Fruit fly (Drosophila melanogaster) whole organism, embryonic: ENCODE data around the gene Elp3.

ENCODE experiments used
- Awh ChIP-seq: fragments of 200-800 bp; sonication (Bioruptor generic); IDR thresholded peaks from 2 replicates; pipeline ENCODE4, ENCODE4 v1.3.6; 2022; ENCODE audit warnings: missing biosample characterization, missing genetic modification characterization
- B-H1 ChIP-seq: fragments of 200-800 bp; sonication (Bioruptor generic); IDR thresholded peaks from 3 replicates; pipeline ENCODE4 v1.3.6; 2022; ENCODE audit warnings: missing biosample characterization, missing genetic modification characterization
- Blimp-1 ChIP-seq: fragments of 200-800 bp; sonication (Bioruptor generic); optimal IDR thresholded peaks from 3 replicates; lab custom pipeline; 2018; ENCODE audit warnings: missing biosample characterization, missing genetic modification characterization, mild to moderate bottlenecking, moderate library complexity, missing genetic modification reagents
- Bteb2 ChIP-seq: fragments of 200-800 bp; sonication (Bioruptor generic); optimal IDR thresholded peaks from 2 replicates; lab custom pipeline; 2016; ENCODE audit warnings: missing biosample characterization, missing genetic modification characterization
- CG10959 ChIP-seq: fragments of 200-800 bp; sonication (Bioruptor generic); IDR thresholded peaks from 2 replicates; pipeline ENCODE4 v1.3.6; 2022; ENCODE audit warnings: missing biosample characterization, missing genetic modification characterization
- CG11247 ChIP-seq: fragments of 200-800 bp; sonication (Bioruptor generic); IDR thresholded peaks from 2 replicates; pipeline ENCODE4 v1.3.6; 2022; ENCODE audit warnings: missing biosample characterization, missing genetic modification characterization
- CG11456 ChIP-seq: fragments of 200-800 bp; sonication (Bioruptor generic); IDR thresholded peaks from 3 replicates; pipeline ENCODE4 v1.3.6; 2022; ENCODE audit warnings: missing biosample characterization, missing genetic modification characterization
- CG12744 ChIP-seq: fragments of 200-800 bp; sonication (Bioruptor generic); optimal IDR thresholded peaks from 2 replicates; lab custom pipeline; 2016; ENCODE audit warnings: missing biosample characterization, missing genetic modification characterization
- CG13123 ChIP-seq: fragments of 200-800 bp; sonication (Bioruptor generic); optimal IDR thresholded peaks from 2 replicates; lab custom pipeline; 2016; ENCODE audit warnings: missing biosample characterization, missing genetic modification characterization
- CG14050 ChIP-seq: fragments of 200-800 bp; sonication (Bioruptor generic); IDR thresholded peaks from 3 replicates; pipeline ENCODE4 v1.3.6; 2022; ENCODE audit warnings: missing biosample characterization, missing genetic modification characterization
- CG15696 ChIP-seq: fragments of 200-800 bp; sonication (Bioruptor generic); optimal IDR thresholded peaks from 2 replicates; lab custom pipeline; 2019; ENCODE audit warnings: missing biosample characterization, mild to moderate bottlenecking, missing genetic modification characterization, moderate library complexity
- CG2199 ChIP-seq: fragments of 200-800 bp; sonication (Bioruptor generic); IDR thresholded peaks from 3 replicates; pipeline ENCODE4 v1.3.6; 2022; ENCODE audit warnings: missing biosample characterization, missing genetic modification characterization
- CG30020 ChIP-seq: fragments of 200-800 bp; optimal IDR thresholded peaks from 2 replicates; lab custom pipeline; 2019; ENCODE audit warnings: missing biosample characterization, mild to moderate bottlenecking, missing genetic modification characterization, moderate library complexity
- CG31441 ChIP-seq: fragments of 200-800 bp; sonication (Bioruptor generic); IDR thresholded peaks from 2 replicates; pipeline ENCODE4 v1.3.6; 2022; ENCODE audit warnings: missing biosample characterization, missing genetic modification characterization
- CG3163 ChIP-seq: fragments of 200-800 bp; sonication (Bioruptor generic); optimal IDR thresholded peaks from 3 replicates; lab custom pipeline; 2016; ENCODE audit warnings: missing biosample characterization, missing genetic modification characterization
- CG33213 ChIP-seq: fragments of 200-800 bp; sonication (Bioruptor generic); optimal IDR thresholded peaks from 3 replicates; lab custom pipeline; 2016; ENCODE audit warnings: missing biosample characterization, missing genetic modification characterization
- CG3407 ChIP-seq: fragments of 200-800 bp; sonication (Bioruptor generic); optimal IDR thresholded peaks from 2 replicates; lab custom pipeline; 2018; ENCODE audit warnings: missing biosample characterization, mild to moderate bottlenecking, missing genetic modification characterization
- CG34422 ChIP-seq: fragments of 200-800 bp; sonication (Bioruptor generic); IDR thresholded peaks from 3 replicates; pipeline ENCODE4 v1.3.6; 2022; ENCODE audit warnings: missing biosample characterization, missing genetic modification characterization
- CG3847 ChIP-seq: fragments of 200-800 bp; sonication (Bioruptor generic); IDR thresholded peaks from 2 replicates; pipeline ENCODE4 v1.3.6; 2022; ENCODE audit warnings: missing biosample characterization, missing genetic modification characterization
- CG4707 ChIP-seq: fragments of 200-800 bp; sonication (Bioruptor generic); optimal IDR thresholded peaks from 2 replicates; lab custom pipeline; 2018; ENCODE audit warnings: missing biosample characterization, mild to moderate bottlenecking, missing genetic modification characterization, moderate library complexity
- CG4820 ChIP-seq: fragments of 200-800 bp; sonication (Bioruptor generic); optimal IDR thresholded peaks from 3 replicates; lab custom pipeline; 2016; ENCODE audit warnings: missing biosample characterization, missing genetic modification characterization
- CG8765 ChIP-seq: fragments of 200-800 bp; sonication (Bioruptor generic); IDR thresholded peaks from 2 replicates; pipeline ENCODE4 v1.3.6; 2022; ENCODE audit warnings: missing biosample characterization, missing genetic modification characterization
- CG9727 ChIP-seq: fragments of 200-800 bp; sonication (Bioruptor generic); optimal IDR thresholded peaks from 3 replicates; lab custom pipeline; 2017; ENCODE audit warnings: missing biosample characterization, mild to moderate bottlenecking, missing genetic modification characterization
- D19A ChIP-seq: fragments of 200-800 bp; optimal IDR thresholded peaks from 3 replicates; lab custom pipeline; 2019; ENCODE audit warnings: missing biosample characterization, mild to moderate bottlenecking, missing genetic modification characterization, moderate library complexity
- Dll ChIP-seq: fragments of 200-800 bp; sonication (Bioruptor generic); IDR thresholded peaks from 4 replicates; pipeline ENCODE4 v1.3.6; 2022; ENCODE audit warnings: missing biosample characterization, missing genetic modification characterization; ENCODE audit not compliant: partially characterized antibody
- Doc2 ChIP-seq: fragments of 200-800 bp; sonication (Bioruptor generic); IDR thresholded peaks from 2 replicates; pipeline ENCODE4 v1.3.6; 2022; ENCODE audit warnings: missing biosample characterization, missing genetic modification characterization
- Ets65A ChIP-seq: fragments of 200-800 bp; sonication (Bioruptor generic); peaks from one replicate; lab custom pipeline; 2016; ENCODE audit warnings: missing biosample characterization, missing genetic modification characterization
- HHEX ChIP-seq: fragments of 200-800 bp; sonication (Bioruptor generic); optimal IDR thresholded peaks from 3 replicates; lab custom pipeline; 2017; ENCODE audit warnings: missing biosample characterization, mild to moderate bottlenecking, missing genetic modification characterization, missing genetic modification reagents
- HLHmδ ChIP-seq: fragments of 200-800 bp; sonication (Bioruptor generic); optimal IDR thresholded peaks from 2 replicates; lab custom pipeline; 2018; ENCODE audit warnings: missing biosample characterization, mild to moderate bottlenecking, missing genetic modification characterization, moderate library complexity
- HmgD ChIP-seq: fragments of 200-800 bp; sonication (Bioruptor generic); optimal IDR thresholded peaks from 3 replicates; lab custom pipeline; 2016; ENCODE audit warnings: missing biosample characterization, missing genetic modification characterization
- HmgZ ChIP-seq: fragments of 200-800 bp; sonication (Bioruptor generic); optimal IDR thresholded peaks from 2 replicates; lab custom pipeline; 2018; ENCODE audit warnings: missing biosample characterization, mild to moderate bottlenecking, missing genetic modification characterization
- Hr78 ChIP-seq, 2 experiments: fragments of 200-800 bp in 1 of 2; fragments of >200 bp in 1 of 2; sonication (Bioruptor generic) in 1 of 2; optimal IDR thresholded peaks; 2 replicates each; lab custom pipeline; 2017 to 2019; ENCODE audit warnings: missing biosample characterization in 2 of 2, missing genetic modification characterization in 2 of 2, mild to moderate bottlenecking in 1 of 2, moderate library complexity in 1 of 2
- Meics ChIP-seq: fragments of 200-800 bp; sonication (Bioruptor generic); optimal IDR thresholded peaks from 2 replicates; lab custom pipeline; 2017; ENCODE audit warnings: missing biosample characterization, mild to moderate bottlenecking, missing genetic modification characterization
- Mes4 ChIP-seq: fragments of 200-800 bp; sonication (Bioruptor generic); optimal IDR thresholded peaks from 2 replicates; lab custom pipeline; 2016; ENCODE audit warnings: missing biosample characterization, missing genetic modification characterization
- Opbp ChIP-seq: fragments of 200-800 bp; sonication (Bioruptor generic); IDR thresholded peaks from 3 replicates; pipeline ENCODE4 v1.3.6; 2022; ENCODE audit warnings: missing biosample characterization, missing genetic modification characterization; ENCODE audit not compliant: partially characterized antibody
- Stat92E ChIP-seq, 3 experiments: fragments of >200 bp in 2 of 3; fragments of 200-800 bp in 1 of 3; sonication (Bioruptor generic) in 1 of 3; optimal IDR thresholded peaks; 2 replicates each; lab custom pipeline; 2017 to 2019; ENCODE audit warnings: missing biosample characterization in 3 of 3, missing genetic modification characterization in 3 of 3, mild to moderate bottlenecking in 1 of 3, moderate library complexity in 1 of 3
- Usf ChIP-seq: fragments of 200-800 bp; sonication (Bioruptor generic); optimal IDR thresholded peaks from 2 replicates; lab custom pipeline; 2017; ENCODE audit warnings: missing genotype, missing biosample characterization, missing genetic modification characterization
- Xrp1 ChIP-seq: fragments of 200-800 bp; sonication (Bioruptor generic); IDR thresholded peaks from 2 replicates; pipeline ENCODE4 v1.3.6; 2022; ENCODE audit warnings: missing biosample characterization, missing genetic modification characterization
- btn ChIP-seq: fragments of 200-800 bp; sonication (Bioruptor generic); optimal IDR thresholded peaks from 2 replicates; lab custom pipeline; 2016; ENCODE audit warnings: missing biosample characterization, missing genetic modification characterization
- cad ChIP-seq: fragments of >200 bp; optimal IDR thresholded peaks from 2 replicates; lab custom pipeline; 2017; ENCODE audit warnings: missing biosample characterization, missing genetic modification characterization
- chinmo ChIP-seq: fragments of 200-800 bp; sonication (Bioruptor generic); IDR thresholded peaks from 4 replicates; pipeline ENCODE4 v1.3.6; 2022; ENCODE audit warnings: missing biosample characterization, missing genetic modification characterization; ENCODE audit not compliant: partially characterized antibody
- cwo ChIP-seq: fragments of 200-800 bp; sonication (Bioruptor generic); optimal IDR thresholded peaks from 3 replicates; lab custom pipeline; 2017; ENCODE audit warnings: missing biosample characterization, missing genetic modification characterization, mild to moderate bottlenecking, moderate library complexity, missing genetic modification reagents
- eyg ChIP-seq: fragments of 200-800 bp; sonication (Bioruptor generic); optimal IDR thresholded peaks from 3 replicates; lab custom pipeline; 2016; ENCODE audit warnings: missing biosample characterization, missing genetic modification characterization
- fu2 ChIP-seq: fragments of 200-800 bp; sonication (Bioruptor generic); optimal IDR thresholded peaks from 2 replicates; lab custom pipeline; 2016; ENCODE audit warnings: missing biosample characterization, missing genetic modification characterization
- gce ChIP-seq: fragments of 200-800 bp; sonication (Bioruptor generic); IDR thresholded peaks from 3 replicates; pipeline ENCODE4 v1.3.6; 2022; ENCODE audit warnings: missing biosample characterization, missing genetic modification characterization
- mld ChIP-seq: fragments of 200-800 bp; sonication (Bioruptor generic); IDR thresholded peaks from 3 replicates; pipeline ENCODE4 v1.3.6; 2022; ENCODE audit warnings: missing biosample characterization, missing genetic modification characterization; ENCODE audit not compliant: partially characterized antibody
- org-1 ChIP-seq: fragments of 200-800 bp; sonication (Bioruptor generic); optimal IDR thresholded peaks from 2 replicates; lab custom pipeline; 2017; ENCODE audit warnings: missing biosample characterization, missing genetic modification characterization
- sob ChIP-seq: fragments of 200-800 bp; sonication (Bioruptor generic); IDR thresholded peaks from 2 replicates; pipeline ENCODE4 v1.3.6; 2022; ENCODE audit warnings: missing biosample characterization, missing genetic modification characterization
- sqz ChIP-seq: fragments of 200-800 bp; sonication (Bioruptor generic); optimal IDR thresholded peaks from 3 replicates; lab custom pipeline; 2018; ENCODE audit warnings: missing biosample characterization, mild to moderate bottlenecking, missing genetic modification characterization
- tna ChIP-seq: fragments of 200-800 bp; sonication (Bioruptor generic); IDR thresholded peaks from 2 replicates; pipeline ENCODE4 v1.3.6; 2022; ENCODE audit warnings: missing biosample characterization, missing genetic modification characterization; ENCODE audit not compliant: partially characterized antibody
- trh ChIP-seq: fragments of 200-800 bp; sonication (Bioruptor generic); optimal IDR thresholded peaks from 2 replicates; lab custom pipeline; 2016; ENCODE audit warnings: missing biosample characterization, missing genetic modification characterization

Elp3 gene

dm6 chr2L:4456539-4456994 is 12.0 kb downstream of the Elp3 start, which contains the start of gene Gs1l (continued):
- TF ChIP-seq CG3407 (GFP tag; lab: Kevin White, UChicago), result no peak
- TF ChIP-seq CG15696 (tag; lab: Kevin White, UChicago), result no peak
- peak in 1 of 2 experiments; percentile 55 for TF ChIP-seq Hr78 (GFP tag; optimal IDR thresholded peaks at IDR 0.05; lab: Kevin White, UChicago)
- TF ChIP-seq CG11456, result no peak
- TF ChIP-seq CG11247 (GFP tag; lab: Robert Waterston, UW), result 0 out of 2 replicates have a peak, but pooled peaks have one; percentile 22
- no peak for TF ChIP-seq CG12744 (GFP tag; lab: Kevin White, UChicago)
- no peak for TF ChIP-seq Mes4
- TF ChIP-seq CG33213 (GFP tag; lab: Kevin White, UChicago), result no peak
- TF ChIP-seq HmgD (GFP tag; lab: Kevin White, UChicago), result no peak
- TF ChIP-seq HLHmδ (GFP tag; lab: Kevin White, UChicago), result no peak
- no peak for TF ChIP-seq Stat92E (GFP tag; optimal IDR thresholded peaks at IDR 0.05; lab: Kevin White, UChicago)
- TF ChIP-seq D19A (tag; lab: Kevin White, UChicago), result peak; percentile 99
- no peak for TF ChIP-seq CG14050 (GFP tag; lab: Robert Waterston, UW)
- no peak for TF ChIP-seq Dll
- no peak for TF ChIP-seq CG30020 (tag; lab: Kevin White, UChicago)
- no peak for TF ChIP-seq mld (GFP tag; lab: Robert Waterston, UW)
- TF ChIP-seq Opbp (GFP tag; lab: Robert Waterston, UW), result 0 out of 3 replicates have a peak, but pooled peaks have one; percentile 11
- no peak for TF ChIP-seq Bteb2
- no peak for TF ChIP-seq sqz
- TF ChIP-seq CG4820 (GFP tag; lab: Kevin White, UChicago), result no peak
- no peak for TF ChIP-seq CG10959 (GFP tag; lab: Robert Waterston, UW)
- no peak for TF ChIP-seq CG13123 (GFP tag; lab: Kevin White, UChicago)
- TF ChIP-seq Xrp1 (GFP tag; lab: Robert Waterston, UW), result peak; percentile 33; the same call in 1 of the 2 replicates
- no peak for TF ChIP-seq HmgZ (tag; lab: Kevin White, UChicago)
- TF ChIP-seq sob (GFP tag; lab: Robert Waterston, UW), result peak; percentile 38; the same call in 1 of the 2 replicates
- peak; percentile 42; the same call in 1 of the 2 replicates for TF ChIP-seq CG3847 (GFP tag; lab: Robert Waterston, UW)
- peak; percentile 36; the same call in 1 of the 3 replicates for TF ChIP-seq CG34422 (GFP tag; lab: Robert Waterston, UW)
- TF ChIP-seq Awh, result no peak
- no peak for TF ChIP-seq btn (GFP tag; lab: Kevin White, UChicago)
- peak; percentile 19 for TF ChIP-seq Meics (GFP tag; lab: Kevin White, UChicago)
- no peak for TF ChIP-seq gce (GFP tag; lab: Robert Waterston, UW)
- TF ChIP-seq cwo, result no peak
- TF ChIP-seq CG9727 (GFP tag; lab: Kevin White, UChicago), result no peak
- peak; percentile 22 for TF ChIP-seq Blimp-1 (GFP tag; lab: Kevin White, UChicago)
- no peak for TF ChIP-seq org-1 (GFP tag; lab: Kevin White, UChicago)
- TF ChIP-seq B-H1, result no peak
- no peak for TF ChIP-seq tna (GFP tag; lab: Robert Waterston, UW)
- TF ChIP-seq Doc2 (GFP tag; lab: Robert Waterston, UW), result no peak
- TF ChIP-seq cad (GFP tag; lab: Kevin White, UChicago), result no peak
- 0 out of 2 replicates have a peak, but pooled peaks have one; percentile 24 for TF ChIP-seq CG31441 (GFP tag; lab: Robert Waterston, UW)
- TF ChIP-seq Ets65A (GFP tag; lab: Kevin White, UChicago), result no peak
- no peak for TF ChIP-seq trh (GFP tag; lab: Kevin White, UChicago)
- no peak for TF ChIP-seq Usf (GFP tag; lab: Kevin White, UChicago)
- no peak for TF ChIP-seq CG3163 (GFP tag; lab: Kevin White, UChicago)
- no peak for TF ChIP-seq CG2199 (GFP tag; lab: Robert Waterston, UW)
- TF ChIP-seq chinmo (GFP tag; lab: Robert Waterston, UW), result 0 out of 4 replicates have a peak, but pooled peaks have one; percentile 5
- no peak for TF ChIP-seq eyg
- no peak; the same call in 1 of the 2 replicates for TF ChIP-seq CG8765 (GFP tag; lab: Robert Waterston, UW)
- TF ChIP-seq CG4707 (GFP tag; lab: Kevin White, UChicago), result no peak
- no peak for TF ChIP-seq HHEX (GFP tag; lab: Kevin White, UChicago)
- TF ChIP-seq fu2, result no peak
